Fruit fly (Drosophila melanogaster): ENCODE measurements around the gene AnxB11.
A peak's percentile ranks its signal among the peaks of the same experiment; 100 is the strongest.

AnxB11 gene

dm6 chrX:16385942-16386392, 36.1 kb downstream of the AnxB11 start (continued):
- TF ChIP-seq CG15696 (tag; optimal IDR thresholded peaks at IDR 0.05) (no peak), CG13624 (GFP tag; optimal IDR thresholded peaks at IDR 0.05) (peak; percentile 21), CG5953 (GFP tag; IDR thresholded peaks at IDR 0.05) (no peak), disco-r (GFP tag; optimal IDR thresholded peaks at IDR 0.05) (no peak), crol (GFP tag; IDR thresholded peaks at IDR 0.05) (no peak), CG4404 (GFP tag; IDR thresholded peaks at IDR 0.05) (no peak), CG31224 (GFP tag; IDR thresholded peaks at IDR 0.05) (0 out of 2 replicates have a peak, but pooled peaks have one; percentile 10), CG32772 (GFP tag; IDR thresholded peaks at IDR 0.05) (no peak), onecut (GFP tag; IDR thresholded peaks at IDR 0.05) (0 out of 2 replicates have a peak, but pooled peaks have one; percentile 17), unc-4 (GFP tag; IDR thresholded peaks at IDR 0.05; ENCODE audit: partially characterized antibody) (no peak), CG10431 (GFP tag; optimal IDR thresholded peaks at IDR 0.05) (no peak), CG4854 (GFP tag; optimal IDR thresholded peaks at IDR 0.05) (no peak), CG17328 (GFP tag; IDR thresholded peaks at IDR 0.05) (no peak), CG10267 (tag; optimal IDR thresholded peaks at IDR 0.05) (no peak), Dip2 (GFP tag; IDR thresholded peaks at IDR 0.05) (no peak), sima (GFP tag; optimal IDR thresholded peaks at IDR 0.05) (no peak), CG7786 (GFP tag; optimal IDR thresholded peaks at IDR 0.05) (no peak), dan (GFP tag; IDR thresholded peaks at IDR 0.05) (no peak), hbn (GFP tag; IDR thresholded peaks at IDR 0.05; ENCODE audit: partially characterized antibody) (no peak), org-1 (GFP tag; optimal IDR thresholded peaks at IDR 0.05) (peak; percentile 47), wek (GFP tag; optimal IDR thresholded peaks at IDR 0.05) (no peak), Gsc (GFP tag; IDR thresholded peaks at IDR 0.05) (no peak), CG4360 (GFP tag; IDR thresholded peaks at IDR 0.05) (no peak), CG4707 (GFP tag; optimal IDR thresholded peaks at IDR 0.05) (no peak), Doc2 (GFP tag; IDR thresholded peaks at IDR 0.05) (no peak), Hand (GFP tag; optimal IDR thresholded peaks at IDR 0.05) (peak; percentile 42), kni (GFP tag; optimal IDR thresholded peaks at IDR 0.05) (no peak), CG16863 (GFP tag; optimal IDR thresholded peaks at IDR 0.05) (no peak), corto (GFP tag; optimal IDR thresholded peaks at IDR 0.05) (peak; percentile 21), D19A (tag; optimal IDR thresholded peaks at IDR 0.05) (no peak), pum (GFP tag; optimal IDR thresholded peaks at IDR 0.05) (peak; percentile 6), CG12744 (GFP tag; optimal IDR thresholded peaks at IDR 0.05) (peak; percentile 14), Drgx (GFP tag; IDR thresholded peaks at IDR 0.05) (peak; percentile 50; the same call in 1 of the 2 replicates), inv (GFP tag; IDR thresholded peaks at IDR 0.05; ENCODE audit: partially characterized antibody) (no peak), croc (GFP tag; conservative IDR thresholded peaks at IDR 0.05) (no peak), Sin3A (optimal IDR thresholded peaks at IDR 0.05) (no peak), MTF-1 (GFP tag; optimal IDR thresholded peaks at IDR 0.05; ENCODE audit: borderline replicate concordance) (no peak), abd-A (tag; optimal IDR thresholded peaks at IDR 0.05) (no peak), bcd (GFP tag; optimal IDR thresholded peaks at IDR 0.05) (peak; percentile 35), CG30431 (GFP tag; optimal IDR thresholded peaks at IDR 0.05) (no peak), crp (GFP tag; optimal IDR thresholded peaks at IDR 0.05) (no peak), CG12071 (GFP tag; optimal IDR thresholded peaks at IDR 0.05) (no peak), her (GFP tag; optimal IDR thresholded peaks at IDR 0.05) (no peak), Fer2 (tag; optimal IDR thresholded peaks at IDR 0.05) (no peak), CG14965 (GFP tag; optimal IDR thresholded peaks at IDR 0.05; ENCODE audit: borderline replicate concordance) (no peak), zen2 (GFP tag; IDR thresholded peaks at IDR 0.05; ENCODE audit: partially characterized antibody) (no peak), Dbx (GFP tag; IDR thresholded peaks at IDR 0.05) (no peak), lbe (GFP tag; optimal IDR thresholded peaks at IDR 0.05) (no peak), salm (tag; optimal IDR thresholded peaks at IDR 0.05) (no peak), eve (GFP tag; optimal IDR thresholded peaks at IDR 0.05) (no peak), zfh1 (GFP tag; IDR thresholded peaks at IDR 0.05) (no peak), Dip3 (GFP tag; optimal IDR thresholded peaks at IDR 0.05) (peak; percentile 37)

Measured in whole organism, embryonic.